Fruit fly (Drosophila melanogaster) whole organism, embryonic: ENCODE data around the gene CG32099.

Experiments
- CG10147 ChIP-seq: fragments of 200-800 bp; sonication (Bioruptor generic); optimal IDR thresholded peaks from 2 replicates; lab custom pipeline; 2019; ENCODE audit warnings: missing biosample characterization, mild to moderate bottlenecking, missing genetic modification characterization, moderate library complexity
- CG10267 ChIP-seq: fragments of 200-800 bp; sonication (Bioruptor generic); optimal IDR thresholded peaks from 2 replicates; lab custom pipeline; 2018; ENCODE audit warnings: missing biosample characterization, mild to moderate bottlenecking, missing genetic modification characterization, moderate library complexity
- CG10654 ChIP-seq: fragments of 200-800 bp; sonication (Bioruptor generic); optimal IDR thresholded peaks from 2 replicates; lab custom pipeline; 2016; ENCODE audit warnings: missing biosample characterization, missing genetic modification characterization
- CG12236 ChIP-seq: fragments of 200-800 bp; sonication (Bioruptor generic); optimal IDR thresholded peaks from 2 replicates; lab custom pipeline; 2016; ENCODE audit warnings: missing biosample characterization, missing genetic modification characterization
- CG13624 ChIP-seq: fragments of 200-800 bp; sonication (Bioruptor generic); optimal IDR thresholded peaks from 2 replicates; lab custom pipeline; 2016; ENCODE audit warnings: missing biosample characterization, missing genetic modification characterization
- CG15269 ChIP-seq: fragments of 200-800 bp; sonication (Bioruptor generic); optimal IDR thresholded peaks from 2 replicates; lab custom pipeline; 2018; ENCODE audit warnings: missing biosample characterization, mild to moderate bottlenecking, missing genetic modification characterization, moderate library complexity
- CG15601 ChIP-seq: fragments of 200-800 bp; sonication (Bioruptor generic); optimal IDR thresholded peaks from 3 replicates; lab custom pipeline; 2019; ENCODE audit warnings: missing biosample characterization, mild to moderate bottlenecking, missing genetic modification characterization, moderate library complexity
- CG17829 ChIP-seq: fragments of 200-800 bp; optimal IDR thresholded peaks from 2 replicates; lab custom pipeline; 2019; ENCODE audit warnings: missing biosample characterization, mild to moderate bottlenecking, missing genetic modification characterization, moderate library complexity
- CG18619 ChIP-seq: fragments of 200-800 bp; sonication (Bioruptor generic); optimal IDR thresholded peaks from 3 replicates; lab custom pipeline; 2017; ENCODE audit warnings: missing biosample characterization, mild to moderate bottlenecking, missing genetic modification characterization
- CG2120 ChIP-seq: fragments of 200-800 bp; sonication (Bioruptor generic); optimal IDR thresholded peaks from 3 replicates; lab custom pipeline; 2016; ENCODE audit warnings: missing biosample characterization, missing genetic modification characterization
- CG32532 ChIP-seq: fragments of 200-800 bp; sonication (Bioruptor generic); IDR thresholded peaks from 2 replicates; pipeline ENCODE4 v1.3.6; 2022; ENCODE audit warnings: missing biosample characterization, missing genetic modification characterization
- CG32767 ChIP-seq: fragments of 200-800 bp; sonication (Bioruptor generic); IDR thresholded peaks from 2 replicates; pipeline ENCODE4 v1.3.6; 2022; ENCODE audit warnings: missing biosample characterization, missing genetic modification characterization
- CG33213 ChIP-seq: fragments of 200-800 bp; sonication (Bioruptor generic); optimal IDR thresholded peaks from 3 replicates; lab custom pipeline; 2016; ENCODE audit warnings: missing biosample characterization, missing genetic modification characterization
- CG4282 ChIP-seq: fragments of 200-800 bp; sonication (Bioruptor generic); optimal IDR thresholded peaks from 2 replicates; lab custom pipeline; 2016; ENCODE audit warnings: missing biosample characterization, missing genetic modification characterization
- CG4854 ChIP-seq: fragments of 200-800 bp; sonication (Bioruptor generic); optimal IDR thresholded peaks from 2 replicates; lab custom pipeline; 2016; ENCODE audit warnings: missing biosample characterization, missing genetic modification characterization, inconsistent platforms
- CG6175 ChIP-seq: fragments of 200-800 bp; sonication (Bioruptor generic); IDR thresholded peaks from 3 replicates; pipeline ENCODE4 v1.3.6; 2022; ENCODE audit warnings: missing biosample characterization, missing genetic modification characterization
- CG6854 ChIP-seq: fragments of 200-800 bp; sonication (Bioruptor generic); optimal IDR thresholded peaks from 3 replicates; lab custom pipeline; 2017; ENCODE audit warnings: missing biosample characterization, mild to moderate bottlenecking, missing genetic modification characterization
- CG8359 ChIP-seq: fragments of 200-800 bp; sonication (Bioruptor generic); optimal IDR thresholded peaks from 2 replicates; lab custom pipeline; 2017; ENCODE audit warnings: missing biosample characterization, mild to moderate bottlenecking, missing genetic modification characterization, borderline replicate concordance
- CG9215 ChIP-seq: fragments of 200-800 bp; sonication (Bioruptor generic); IDR thresholded peaks from 2 replicates; pipeline ENCODE4 v1.3.6; 2022; ENCODE audit warnings: missing biosample characterization, missing genetic modification characterization
- Dfd ChIP-seq, 2 experiments: fragments of >200 bp; optimal IDR thresholded peaks; 2 replicates each; lab custom pipeline; 2017; ENCODE audit warnings: missing biosample characterization in 2 of 2, missing genetic modification characterization in 2 of 2
- Dp ChIP-seq: fragments of 200-800 bp; sonication (Bioruptor generic); optimal IDR thresholded peaks from 2 replicates; lab custom pipeline; 2018; ENCODE audit warnings: missing biosample characterization, mild to moderate bottlenecking, missing genetic modification characterization, moderate library complexity
- E2f1 ChIP-seq: fragments of 200-800 bp; sonication (Bioruptor generic); IDR thresholded peaks from 2 replicates; pipeline ENCODE4 v1.3.6; 2022; ENCODE audit warnings: missing biosample characterization, missing genetic modification characterization
- E2f2 ChIP-seq: fragments of 200-800 bp; sonication (Bioruptor generic); IDR thresholded peaks from 2 replicates; pipeline ENCODE4 v1.3.6; 2022; ENCODE audit warnings: missing biosample characterization, missing genetic modification characterization
- Fer2 ChIP-seq: fragments of 200-800 bp; sonication (Bioruptor generic); optimal IDR thresholded peaks from 2 replicates; lab custom pipeline; 2018; ENCODE audit warnings: missing biosample characterization, mild to moderate bottlenecking, missing genetic modification characterization, moderate library complexity
- Fer3 ChIP-seq: fragments of 200-800 bp; sonication (Bioruptor generic); optimal IDR thresholded peaks from 2 replicates; lab custom pipeline; 2018; ENCODE audit warnings: missing biosample characterization, mild to moderate bottlenecking, missing genetic modification characterization, moderate library complexity
- HLHmδ ChIP-seq: fragments of 200-800 bp; sonication (Bioruptor generic); optimal IDR thresholded peaks from 2 replicates; lab custom pipeline; 2018; ENCODE audit warnings: missing biosample characterization, mild to moderate bottlenecking, missing genetic modification characterization, moderate library complexity
- Hr3 ChIP-seq: fragments of 200-800 bp; sonication (Bioruptor generic); optimal IDR thresholded peaks from 3 replicates; lab custom pipeline; 2016; ENCODE audit warnings: missing biosample characterization, missing genetic modification characterization
- Lhr ChIP-seq: fragments of 200-800 bp; sonication (Bioruptor generic); optimal IDR thresholded peaks from 3 replicates; lab custom pipeline; 2017; ENCODE audit warnings: mild to moderate bottlenecking, missing biosample characterization, missing genetic modification reagents, missing genetic modification characterization
- Med ChIP-seq: fragments of 200-800 bp; sonication (Bioruptor generic); peaks from one replicate; lab custom pipeline; 2016; ENCODE audit warnings: missing biosample characterization, missing genetic modification characterization, mild to moderate bottlenecking, inconsistent platforms, moderate library complexity
- Myb ChIP-seq: fragments of 200-800 bp; sonication (Bioruptor generic); optimal IDR thresholded peaks from 2 replicates; lab custom pipeline; 2016; ENCODE audit warnings: missing biosample characterization, missing genetic modification characterization
- Neu2 ChIP-seq: fragments of 200-800 bp; sonication (Bioruptor generic); optimal IDR thresholded peaks from 3 replicates; lab custom pipeline; 2016; ENCODE audit warnings: missing biosample characterization, missing genetic modification characterization, borderline replicate concordance
- Nf-YA ChIP-seq: fragments of 200-800 bp; sonication (Bioruptor generic); IDR thresholded peaks from 2 replicates; pipeline ENCODE4 v1.3.6; 2022; ENCODE audit warnings: missing biosample characterization, missing genetic modification characterization
- PHDP ChIP-seq: fragments of 200-800 bp; sonication (Bioruptor generic); optimal IDR thresholded peaks from 3 replicates; lab custom pipeline; 2018; ENCODE audit warnings: missing biosample characterization, mild to moderate bottlenecking, missing genetic modification characterization, moderate library complexity
- Pdp1 ChIP-seq, 2 experiments: fragments of 200-800 bp; sonication (Bioruptor generic); optimal IDR thresholded peaks; 3 replicates each; lab custom pipeline; 2016; ENCODE audit warnings: missing biosample characterization in 2 of 2, missing genetic modification characterization in 2 of 2, mild to moderate bottlenecking in 1 of 2, moderate library complexity in 1 of 2
- Poxn ChIP-seq: fragments of 200-800 bp; sonication (Bioruptor generic); IDR thresholded peaks from 2 replicates; pipeline ENCODE4 v1.3.6; 2022; ENCODE audit warnings: missing biosample characterization, missing genetic modification characterization
- Spps ChIP-seq: fragments of 200-800 bp; sonication (Bioruptor generic); optimal IDR thresholded peaks from 2 replicates; lab custom pipeline; 2018; ENCODE audit warnings: missing biosample characterization, mild to moderate bottlenecking, missing genetic modification characterization
- Trl ChIP-seq, 3 experiments: fragments of >200 bp in 2 of 3; fragments of 200-800 bp in 1 of 3; sonication (Bioruptor generic) in 1 of 3; optimal IDR thresholded peaks; 2 replicates in 1 of 3; 3 replicates in 2 of 3; lab custom pipeline; 2016 to 2017; ENCODE audit warnings: missing biosample characterization in 1 of 3, missing genetic modification characterization in 1 of 3
- eyg ChIP-seq: fragments of 200-800 bp; sonication (Bioruptor generic); optimal IDR thresholded peaks from 3 replicates; lab custom pipeline; 2016; ENCODE audit warnings: missing biosample characterization, missing genetic modification characterization
- fd96Cb ChIP-seq: fragments of 200-800 bp; sonication (Bioruptor generic); optimal IDR thresholded peaks from 2 replicates; lab custom pipeline; 2018; ENCODE audit warnings: missing biosample characterization, mild to moderate bottlenecking, missing genetic modification characterization, moderate library complexity
- gsb ChIP-seq: fragments of 200-800 bp; sonication (Bioruptor generic); IDR thresholded peaks from 2 replicates; pipeline ENCODE4 v1.3.6; 2022; ENCODE audit warnings: missing biosample characterization, missing genetic modification characterization
- kah ChIP-seq: fragments of 200-800 bp; sonication (Bioruptor generic); optimal IDR thresholded peaks from 2 replicates; lab custom pipeline; 2018; ENCODE audit warnings: missing biosample characterization, mild to moderate bottlenecking, missing genetic modification characterization
- nerfin-1 ChIP-seq: fragments of 200-800 bp; sonication (Bioruptor generic); optimal IDR thresholded peaks from 3 replicates; lab custom pipeline; 2019; ENCODE audit warnings: missing biosample characterization, mild to moderate bottlenecking, missing genetic modification characterization, moderate library complexity
- phol ChIP-seq: fragments of 200-800 bp; sonication (Bioruptor generic); optimal IDR thresholded peaks from 3 replicates; lab custom pipeline; 2018; ENCODE audit warnings: missing biosample characterization, mild to moderate bottlenecking, missing genetic modification characterization, moderate library complexity
- run ChIP-seq: fragments of 200-800 bp; sonication (Bioruptor generic); optimal IDR thresholded peaks from 3 replicates; lab custom pipeline; 2018; ENCODE audit warnings: missing biosample characterization, mild to moderate bottlenecking, missing genetic modification characterization
- salm ChIP-seq: fragments of 200-800 bp; sonication (Bioruptor generic); optimal IDR thresholded peaks from 2 replicates; lab custom pipeline; 2018; ENCODE audit warnings: missing biosample characterization, mild to moderate bottlenecking, missing genetic modification characterization
- sima ChIP-seq: fragments of 200-800 bp; sonication (Bioruptor generic); optimal IDR thresholded peaks from 2 replicates; lab custom pipeline; 2016; ENCODE audit warnings: missing biosample characterization, missing genetic modification characterization
- slou ChIP-seq: fragments of 200-800 bp; sonication (Bioruptor generic); optimal IDR thresholded peaks from 3 replicates; lab custom pipeline; 2016; ENCODE audit warnings: missing biosample characterization, missing genetic modification characterization
- tll ChIP-seq, 2 experiments: fragments of 200-800 bp in 1 of 2; fragments of >200 bp in 1 of 2; sonication (Bioruptor generic) in 1 of 2; optimal IDR thresholded peaks; 2 replicates each; lab custom pipeline; 2017 to 2019; ENCODE audit warnings: missing biosample characterization in 2 of 2, missing genetic modification characterization in 2 of 2, mild to moderate bottlenecking in 1 of 2, moderate library complexity in 1 of 2
- tx ChIP-seq: fragments of 200-800 bp; sonication (Bioruptor generic); optimal IDR thresholded peaks from 2 replicates; lab custom pipeline; 2016; ENCODE audit warnings: missing biosample characterization, missing genetic modification characterization
- wdn ChIP-seq: fragments of 200-800 bp; sonication (Bioruptor generic); IDR thresholded peaks from 2 replicates; pipeline ENCODE4 v1.3.6; 2022; ENCODE audit warnings: missing biosample characterization, missing genetic modification characterization

The CG32099 gene

DNA sequence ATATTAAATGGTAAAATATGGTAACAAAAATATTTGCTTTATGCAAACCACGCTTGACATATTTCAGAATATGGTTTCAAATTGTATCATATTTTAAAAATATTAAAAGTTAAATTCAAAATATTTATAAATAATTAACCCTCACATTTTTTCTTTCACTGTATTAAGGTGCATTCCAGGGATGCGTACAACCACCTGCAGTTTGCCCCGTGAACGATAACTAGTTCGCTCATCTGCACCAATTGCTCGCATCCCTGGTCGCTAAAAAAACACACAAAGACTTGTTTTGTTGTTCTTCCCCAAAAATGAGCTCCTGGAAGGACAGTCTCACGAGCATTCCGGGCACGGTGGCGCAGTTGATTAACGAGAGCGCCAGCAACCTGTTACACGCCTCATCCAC lies 17.2 kb upstream of the CG32099 start, which contains the start of gene DEF8 (continued):
- TF ChIP-seq sima (no peak), Med (GFP tag; lab: Kevin White, UChicago) (peak; percentile 90), Hr3 (GFP tag; lab: Kevin White, UChicago) (peak; percentile 86), CG18619 (peak; percentile 83), fd96Cb (peak; percentile 83), Spps (peak; percentile 86), tx (peak; percentile 29), Lhr (GFP tag; lab: Kevin White, UChicago) (peak; percentile 64), CG4282 (GFP tag; lab: Kevin White, UChicago) (no peak), kah (GFP tag; lab: Kevin White, UChicago) (peak; percentile 100), E2f1 (GFP tag; lab: Robert Waterston, UW) (peak; percentile 78), CG12236 (GFP tag; lab: Kevin White, UChicago) (no peak), nerfin-1 (peak; percentile 88), Neu2 (GFP tag; lab: Kevin White, UChicago) (no peak), CG13624 (peak; percentile 33), Fer2 (peak; percentile 59), Pdp1 (GFP tag; optimal IDR thresholded peaks at IDR 0.05; lab: Kevin White, UChicago) (peak in 1 of 2 experiments; percentile 20), run (tag; lab: Kevin White, UChicago) (peak; percentile 67), slou (GFP tag; lab: Kevin White, UChicago) (no peak), CG10654 (GFP tag; lab: Kevin White, UChicago) (peak; percentile 77), wdn (peak; percentile 62), Dp (GFP tag; lab: Kevin White, UChicago) (peak; percentile 18), CG15269 (tag; lab: Kevin White, UChicago) (peak; percentile 92), E2f2 (GFP tag; lab: Robert Waterston, UW) (peak; percentile 71), Dfd (GFP tag; optimal IDR thresholded peaks at IDR 0.05; lab: Kevin White, UChicago) (no peak), tll (GFP tag; optimal IDR thresholded peaks at IDR 0.05; lab: Kevin White, UChicago) (no peak), CG9215 (GFP tag; lab: Robert Waterston, UW) (peak; percentile 58), CG8359 (GFP tag; lab: Kevin White, UChicago) (peak; percentile 60), CG10147 (GFP tag; lab: Kevin White, UChicago) (peak; percentile 86), CG32767 (GFP tag; lab: Robert Waterston, UW) (peak; percentile 82), CG17829 (tag; lab: Kevin White, UChicago) (peak; percentile 89), CG4854 (GFP tag; lab: Kevin White, UChicago) (no peak), CG6854 (GFP tag; lab: Kevin White, UChicago) (peak; percentile 64), salm (tag; lab: Kevin White, UChicago) (peak; percentile 61), phol (tag; lab: Kevin White, UChicago) (peak; percentile 91), Myb (GFP tag; lab: Kevin White, UChicago) (peak; percentile 4), CG6175 (GFP tag; lab: Robert Waterston, UW) (no peak), Fer3 (tag; lab: Kevin White, UChicago) (peak; percentile 90), CG2120 (GFP tag; lab: Kevin White, UChicago) (peak; percentile 77), eyg (no peak), CG32532 (peak; percentile 85), HLHmδ (GFP tag; lab: Kevin White, UChicago) (no peak), CG33213 (GFP tag; lab: Kevin White, UChicago) (no peak), CG10267 (tag; lab: Kevin White, UChicago) (peak; percentile 88), Nf-YA (GFP tag; lab: Robert Waterston, UW) (peak; percentile 83), Trl (optimal IDR thresholded peaks at IDR 0.05; lab: Kevin White, UChicago) (no peak), Trl (GFP tag; optimal IDR thresholded peaks at IDR 0.05; lab: Kevin White, UChicago) (no peak), PHDP (peak; percentile 93), gsb (GFP tag; lab: Robert Waterston, UW) (peak; percentile 60), CG15601 (tag; lab: Kevin White, UChicago) (peak; percentile 87), Poxn (GFP tag; lab: Robert Waterston, UW) (no peak)
